Worm (Caenorhabditis elegans): ENCODE results near the gene C08B6.2.

ce11 chrV:10117465-10117864 is 12.0 kb downstream of the C08B6.2 start, which contains the start of gene C08B6.5:
- TF ChIP-seq attf-6 (GFP tag; IDR thresholded peaks at IDR 0.05) (no peak), atf-7 (tag; optimal IDR thresholded peaks at IDR 0.05) (no peak), aptf-3 (GFP tag; IDR thresholded peaks at IDR 0.05) (no peak), T07F8.4 (tag; optimal IDR thresholded peaks at IDR 0.05) (no peak), lsl-1 (GFP tag; optimal IDR thresholded peaks at IDR 0.05) (no peak), ceh-58 (GFP tag; IDR thresholded peaks at IDR 0.05) (no peak), snpc-1.3 (tag; optimal IDR thresholded peaks at IDR 0.05; ENCODE audit: insufficient read depth) (no peak), nfya-1 (tag; optimal IDR thresholded peaks at IDR 0.05; ENCODE audit: borderline replicate concordance, insufficient read depth) (no peak), attf-3 (GFP tag; conservative IDR thresholded peaks at IDR 0.05) (no peak), cebp-1 (GFP tag; IDR thresholded peaks at IDR 0.05) (no peak), cebp-1 (tag; optimal IDR thresholded peaks at IDR 0.05) (no peak), ztf-25 (GFP tag; IDR thresholded peaks at IDR 0.05) (no peak), let-607 (tag; optimal IDR thresholded peaks at IDR 0.05) (no peak)

All from whole organism, young adult.